Fruit fly (Drosophila melanogaster) whole organism, embryonic: ENCODE results near the gene CG31538.

ENCODE experiments used
- CG12219 ChIP-seq: fragments of 200-800 bp; sonication (Bioruptor generic); optimal IDR thresholded peaks from 3 replicates; lab custom pipeline; 2018; ENCODE audit warnings: missing biosample characterization, mild to moderate bottlenecking, missing genetic modification characterization
- CG8478 ChIP-seq: fragments of >200 bp; optimal IDR thresholded peaks from 2 replicates; lab custom pipeline; 2018
- CG8944 ChIP-seq: fragments of 200-800 bp; sonication (Bioruptor generic); optimal IDR thresholded peaks from 3 replicates; lab custom pipeline; 2016; ENCODE audit warnings: missing biosample characterization, missing genetic modification characterization
- grau ChIP-seq: fragments of 200-800 bp; optimal IDR thresholded peaks from 3 replicates; lab custom pipeline; 2019; ENCODE audit warnings: missing biosample characterization, mild to moderate bottlenecking, missing genetic modification characterization, moderate library complexity
- pan ChIP-seq, 4 experiments: fragments of >200 bp in 3 of 4; fragments of 200-800 bp in 1 of 4; sonication (Bioruptor generic) in 1 of 4; optimal IDR thresholded peaks in 3 of 4; IDR thresholded peaks in 1 of 4; 2 replicates each; pipeline versions ENCODE4 v1.3.6 to Lab custom; 2017 to 2022; ENCODE audit warnings: missing biosample characterization in 2 of 4, missing genetic modification characterization in 2 of 4, mixed read lengths in 1 of 4
- pita ChIP-seq: fragments of 200-800 bp; sonication (Bioruptor generic); optimal IDR thresholded peaks from 2 replicates; lab custom pipeline; 2017; ENCODE audit warnings: missing biosample characterization, mild to moderate bottlenecking, missing genetic modification characterization

DNA sequence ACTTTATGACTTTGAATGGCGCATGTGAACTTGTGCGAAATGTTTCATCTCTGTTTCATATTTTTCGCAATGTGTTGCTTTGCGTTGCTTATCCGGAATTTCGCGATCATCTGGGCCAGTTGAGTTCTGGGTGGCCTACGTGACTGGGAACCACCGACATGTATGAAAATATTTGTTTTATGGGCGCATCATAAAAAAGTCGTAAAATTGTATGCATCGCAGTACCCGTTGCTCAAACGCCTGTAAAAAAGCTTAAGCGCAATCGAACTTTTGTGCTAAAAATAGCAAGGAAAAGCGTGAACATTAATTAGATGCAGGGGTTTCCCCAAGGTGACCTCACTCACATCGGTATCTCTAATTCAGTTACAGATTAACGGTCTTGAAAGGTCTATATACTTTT lies 11.4 kb downstream of the CG31538 start:
- no peak for TF ChIP-seq grau (tag; lab: Kevin White, UChicago)
- no peak for TF ChIP-seq CG8944 (GFP tag; lab: Kevin White, UChicago)
- no peak for TF ChIP-seq CG8478 (lab: Kevin White, UChicago)
- TF ChIP-seq CG12219 (GFP tag; lab: Kevin White, UChicago): no peak
- TF ChIP-seq pan (optimal IDR thresholded peaks at IDR 0.05; lab: Kevin White, UChicago): no peak
- no peak for TF ChIP-seq pan (GFP tag; optimal IDR thresholded peaks at IDR 0.05 in 1 of 2, IDR thresholded peaks at IDR 0.05 in 1 of 2)
- no peak for TF ChIP-seq pita (GFP tag; lab: Kevin White, UChicago)
